Worm (Caenorhabditis elegans) whole organism, L3 larva: Measurements from ENCODE around the gene Y97E10AR.6.

Source experiments
- R02D3.7 ChIP-seq: fragments of 150-350 bp; optimal IDR thresholded peaks from 2 replicates; lab custom pipeline; 2014; ENCODE audit warnings: missing biosample characterization, missing genetic modification characterization
- ZK546.5 ChIP-seq: sonication (generic microtip); optimal IDR thresholded peaks from 2 replicates; lab custom pipeline; 2017; ENCODE audit warnings: missing biosample characterization, missing genetic modification characterization
- aly-2 ChIP-seq: fragments of 150-350 bp; optimal IDR thresholded peaks from 2 replicates; lab custom pipeline; 2014; ENCODE audit warnings: missing biosample characterization, missing genetic modification characterization
- ama-1 ChIP-seq: fragments of 150-350 bp; optimal IDR thresholded peaks from 2 replicates; lab custom pipeline; 2018
- ceh-16 ChIP-seq: sonication (generic microtip); optimal IDR thresholded peaks from 2 replicates; lab custom pipeline; 2017; ENCODE audit warnings: missing biosample characterization, missing genetic modification characterization
- ceh-28 ChIP-seq: fragments of 150-350 bp; optimal IDR thresholded peaks from 2 replicates; lab custom pipeline; 2014; ENCODE audit warnings: missing biosample characterization, missing genetic modification reagents, missing genetic modification characterization
- ceh-82 ChIP-seq: fragments of 150-350 bp; optimal IDR thresholded peaks from 2 replicates; lab custom pipeline; 2014; ENCODE audit warnings: missing biosample characterization, missing genetic modification characterization
- ceh-9 ChIP-seq: sonication (generic microtip); optimal IDR thresholded peaks from 2 replicates; lab custom pipeline; 2018; ENCODE audit warnings: missing biosample characterization, missing genetic modification characterization
- daf-12 ChIP-seq: fragments of 150-350 bp; optimal IDR thresholded peaks from 2 replicates; lab custom pipeline; 2014; ENCODE audit warnings: missing biosample characterization, missing genetic modification reagents, missing genetic modification characterization
- egl-27 ChIP-seq: sonication (generic microtip); optimal IDR thresholded peaks from 4 replicates; lab custom pipeline; 2017; ENCODE audit warnings: missing biosample characterization, missing genetic modification reagents, missing genetic modification characterization
- egl-5 ChIP-seq: fragments of 150-350 bp; optimal IDR thresholded peaks from 2 replicates; lab custom pipeline; 2017; ENCODE audit warnings: missing biosample characterization, missing genetic modification reagents, missing genetic modification characterization, inconsistent platforms
- elt-1 ChIP-seq: fragments of 150-350 bp; optimal IDR thresholded peaks from 2 replicates; lab custom pipeline; 2014; ENCODE audit warnings: missing biosample characterization, missing genetic modification characterization
- elt-2 ChIP-seq: sonication (generic microtip); optimal IDR thresholded peaks from 2 replicates; lab custom pipeline; 2016; ENCODE audit warnings: missing genetic modification reagents, mild to moderate bottlenecking, missing genetic modification characterization, missing compliant biosample characterization
- elt-3 ChIP-seq, 3 experiments: fragments of 150-350 bp in 1 of 3; sonication (generic microtip) in 2 of 3; optimal IDR thresholded peaks; 2 replicates in 2 of 3; 4 replicates in 1 of 3; lab custom pipeline; 2014 to 2017; ENCODE audit warnings: missing biosample characterization in 3 of 3, missing genetic modification characterization in 3 of 3
- eor-1 ChIP-seq, 2 experiments: fragments of 150-350 bp; optimal IDR thresholded peaks; 2 replicates each; lab custom pipeline; 2014 to 2018; ENCODE audit warnings: missing biosample characterization in 2 of 2, missing genetic modification characterization in 2 of 2
- fkh-10 ChIP-seq: sonication (generic microtip); optimal IDR thresholded peaks from 2 replicates; lab custom pipeline; 2017; ENCODE audit warnings: missing biosample characterization, missing genetic modification reagents, missing genetic modification characterization
- fos-1 ChIP-seq: fragments of 150-350 bp; optimal IDR thresholded peaks from 2 replicates; lab custom pipeline; 2014; ENCODE audit warnings: missing biosample characterization, missing genetic modification characterization
- hmg-11 ChIP-seq: sonication (generic microtip); optimal IDR thresholded peaks from 2 replicates; lab custom pipeline; 2016; ENCODE audit warnings: missing genetic modification characterization, missing compliant biosample characterization
- jun-1 ChIP-seq: fragments of 150-350 bp; optimal IDR thresholded peaks from 2 replicates; lab custom pipeline; 2014; ENCODE audit warnings: missing biosample characterization, missing genetic modification reagents, missing genetic modification characterization
- lin-15B ChIP-seq: fragments of 150-350 bp; optimal IDR thresholded peaks from 2 replicates; lab custom pipeline; 2014; ENCODE audit warnings: missing biosample characterization, missing genetic modification characterization
- lsy-12 ChIP-seq: sonication (generic microtip); optimal IDR thresholded peaks from 2 replicates; lab custom pipeline; 2016; ENCODE audit warnings: mild to moderate bottlenecking, missing genetic modification characterization, missing compliant biosample characterization
- mdl-1 ChIP-seq: fragments of 150-350 bp; optimal IDR thresholded peaks from 2 replicates; lab custom pipeline; 2014; ENCODE audit warnings: missing biosample characterization, missing genetic modification characterization
- mml-1 ChIP-seq: fragments of 150-350 bp; sonication (generic microtip); optimal IDR thresholded peaks from 3 replicates; lab custom pipeline; 2014; ENCODE audit warnings: missing biosample characterization, missing genetic modification characterization
- nfya-1 ChIP-seq: sonication (generic microtip); optimal IDR thresholded peaks from 2 replicates; lab custom pipeline; 2017; ENCODE audit warnings: missing genetic modification characterization, mild to moderate bottlenecking, missing compliant biosample characterization, antibody characterized with exemption, moderate library complexity; ENCODE audit not compliant: insufficient read depth
- nhr-11 ChIP-seq: fragments of 150-350 bp; optimal IDR thresholded peaks from 2 replicates; lab custom pipeline; 2014; ENCODE audit warnings: missing biosample characterization, missing genetic modification characterization
- nhr-12 ChIP-seq: fragments of 150-350 bp; optimal IDR thresholded peaks from 2 replicates; lab custom pipeline; 2014; ENCODE audit warnings: missing biosample characterization, missing genetic modification characterization
- nhr-23 ChIP-seq: fragments of 150-350 bp; optimal IDR thresholded peaks from 2 replicates; lab custom pipeline; 2014; ENCODE audit warnings: missing biosample characterization, missing genetic modification reagents, missing genetic modification characterization
- nhr-237 ChIP-seq: fragments of 150-350 bp; optimal IDR thresholded peaks from 2 replicates; lab custom pipeline; 2014; ENCODE audit warnings: missing biosample characterization, missing genetic modification characterization
- nhr-28 ChIP-seq: fragments of 150-350 bp; optimal IDR thresholded peaks from 2 replicates; lab custom pipeline; 2014; ENCODE audit warnings: missing biosample characterization, missing genetic modification characterization
- nhr-43 ChIP-seq: sonication (generic microtip); optimal IDR thresholded peaks from 2 replicates; lab custom pipeline; 2016; ENCODE audit warnings: mild to moderate bottlenecking, missing genetic modification characterization, missing compliant biosample characterization; ENCODE audit not compliant: poor library complexity, severe bottlenecking
- nhr-67 ChIP-seq: fragments of 150-350 bp; optimal IDR thresholded peaks from 2 replicates; lab custom pipeline; 2014; ENCODE audit warnings: missing biosample characterization, missing genetic modification characterization
- nhr-76 ChIP-seq: fragments of 150-350 bp; sonication (generic microtip); optimal IDR thresholded peaks from 5 replicates; lab custom pipeline; 2014; ENCODE audit warnings: missing biosample characterization, missing genetic modification characterization
- nhr-77 ChIP-seq: fragments of 150-350 bp; optimal IDR thresholded peaks from 2 replicates; lab custom pipeline; 2014; ENCODE audit warnings: missing biosample characterization, missing genetic modification characterization
- pha-4 ChIP-seq: fragments of 150-350 bp; optimal IDR thresholded peaks from 2 replicates; lab custom pipeline; 2014; ENCODE audit warnings: missing biosample characterization, missing genetic modification reagents, missing genetic modification characterization
- pqm-1 ChIP-seq: fragments of 150-350 bp; optimal IDR thresholded peaks from 2 replicates; lab custom pipeline; 2017; ENCODE audit warnings: missing biosample characterization, missing genetic modification characterization, inconsistent platforms
- sea-2 ChIP-seq: fragments of 150-350 bp; sonication (generic microtip); optimal IDR thresholded peaks from 4 replicates; lab custom pipeline; 2014; ENCODE audit warnings: missing biosample characterization, missing genetic modification reagents, missing genetic modification characterization
- skn-1 ChIP-seq: fragments of 150-350 bp; optimal IDR thresholded peaks from 2 replicates; lab custom pipeline; 2014; ENCODE audit warnings: missing biosample characterization, missing genetic modification characterization
- snpc-4 ChIP-seq: fragments of 150-350 bp; optimal IDR thresholded peaks from 2 replicates; lab custom pipeline; 2014; ENCODE audit warnings: missing biosample characterization, missing genetic modification characterization
- tbx-2 ChIP-seq: sonication (generic microtip); optimal IDR thresholded peaks from 2 replicates; lab custom pipeline; 2016; ENCODE audit warnings: mild to moderate bottlenecking, missing genetic modification characterization, missing compliant biosample characterization
- unc-39 ChIP-seq: sonication (generic microtip); optimal IDR thresholded peaks from 4 replicates; lab custom pipeline; 2017; ENCODE audit warnings: missing biosample characterization, missing genetic modification characterization
- unc-62 ChIP-seq: fragments of 150-350 bp; sonication (generic microtip); optimal IDR thresholded peaks from 4 replicates; lab custom pipeline; 2014; ENCODE audit warnings: missing biosample characterization, missing genetic modification reagents, missing genetic modification characterization
- ztf-11 ChIP-seq: fragments of 150-350 bp; optimal IDR thresholded peaks from 2 replicates; lab custom pipeline; 2014; ENCODE audit warnings: missing biosample characterization, missing genetic modification characterization
- ztf-4 ChIP-seq: fragments of 150-350 bp; optimal IDR thresholded peaks from 2 replicates; lab custom pipeline; 2014; ENCODE audit warnings: missing biosample characterization, missing genetic modification characterization

Y97E10AR.6 gene

DNA sequence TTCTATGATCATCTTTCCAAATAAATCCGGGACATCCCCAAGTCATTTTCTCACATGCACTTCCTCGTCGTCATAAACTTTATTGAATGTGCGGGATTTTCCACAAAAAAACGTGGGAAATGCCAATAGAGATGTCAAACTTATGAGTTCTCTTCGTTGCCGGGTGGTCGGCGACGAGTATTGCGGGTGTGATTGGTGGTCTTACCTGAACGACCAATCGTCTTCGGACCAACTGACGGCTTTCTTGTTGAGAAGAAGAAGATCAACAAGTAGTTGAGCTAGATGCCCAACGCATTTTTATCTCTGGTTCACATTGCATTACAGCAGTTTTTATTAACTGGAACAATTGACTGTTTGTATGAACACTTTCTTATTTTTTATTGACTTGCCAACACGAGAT, 18.6 kb downstream of the Y97E10AR.6 start:
- no peak for TF ChIP-seq elt-1 (tag; lab: Kevin White, UChicago)
- TF ChIP-seq nfya-1 (tag; lab: Kevin White, UChicago) = peak; percentile 62
- TF ChIP-seq tbx-2 (tag; lab: Kevin White, UChicago) = no peak

DNA sequence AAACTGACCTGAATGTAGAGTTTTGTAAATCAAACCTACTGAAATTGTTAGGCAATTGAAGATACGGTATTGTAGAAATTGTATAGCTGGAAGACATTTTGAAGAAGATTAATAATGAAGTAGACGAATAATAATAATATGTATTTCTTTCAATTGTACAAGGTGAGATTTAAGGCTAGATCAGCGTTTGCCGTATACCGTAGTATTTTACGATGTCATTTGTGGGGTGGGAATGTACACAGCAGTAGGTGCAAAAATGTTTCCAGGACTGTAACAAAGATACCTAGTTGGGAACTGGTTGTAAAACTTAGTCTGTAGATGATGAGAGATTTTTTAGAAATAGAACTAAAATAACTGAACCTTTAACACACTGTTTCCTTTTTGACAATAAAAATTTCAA, 19.2 kb downstream of the Y97E10AR.6 start, which contains the start of gene ceh-76:
Gene ceh-76, minus strand, starts transcription at position 101 of the 400 bp plus-strand sequence.
- TF ChIP-seq jun-1 (tag; lab: Kevin White, UChicago) (no peak), ceh-16 (tag; lab: Kevin White, UChicago) (no peak), ztf-4 (tag; lab: Kevin White, UChicago) (no peak), ceh-28 (no peak), fkh-10 (GFP tag; lab: Kevin White, UChicago) (no peak), pha-4 (tag; lab: Kevin White, UChicago) (no peak), ceh-9 (no peak), mml-1 (no peak), hmg-11 (tag; lab: Kevin White, UChicago) (no peak), elt-1 (tag; lab: Kevin White, UChicago) (no peak), nfya-1 (tag; lab: Kevin White, UChicago) (no peak), unc-39 (tag; lab: Kevin White, UChicago) (no peak), elt-2 (tag; lab: Kevin White, UChicago) (no peak), nhr-28 (tag; lab: Kevin White, UChicago) (no peak)

DNA sequence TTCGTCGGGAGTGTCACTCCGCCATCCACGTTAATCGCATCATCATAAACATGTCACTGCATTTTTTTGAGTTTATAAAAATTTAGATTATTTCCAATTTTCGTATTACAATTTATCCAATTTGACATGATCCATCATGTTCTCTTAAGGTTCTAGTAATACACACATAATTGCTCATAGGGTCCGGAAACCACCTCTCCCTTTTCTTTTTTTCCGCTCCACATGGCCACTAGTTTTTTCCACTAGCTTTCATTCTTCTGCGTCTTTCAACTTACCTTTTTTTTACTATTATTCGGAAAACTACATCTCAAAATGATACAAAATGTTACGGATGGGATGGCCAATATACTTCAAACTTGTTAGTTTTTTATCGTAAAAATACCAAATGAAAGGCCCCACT, 27.9 kb downstream of the Y97E10AR.6 start, which contains the start of gene Y97E10AL.1:
Gene Y97E10AL.1, plus strand, starts transcription at position 301 of the 400 bp plus-strand sequence.
- no peak for TF ChIP-seq nhr-28 (tag; lab: Kevin White, UChicago)
- no peak for TF ChIP-seq mdl-1 (tag; lab: Kevin White, UChicago)
- no peak for TF ChIP-seq pha-4 (tag; lab: Kevin White, UChicago)
- no peak for TF ChIP-seq egl-5 (tag; lab: Kevin White, UChicago)
- no peak for TF ChIP-seq nhr-76 (tag; lab: Kevin White, UChicago)
- no peak for TF ChIP-seq unc-62
- no peak for TF ChIP-seq fkh-10 (GFP tag; lab: Kevin White, UChicago)
- TF ChIP-seq ZK546.5 (tag; lab: Kevin White, UChicago) = no peak
- TF ChIP-seq eor-1 (tag; optimal IDR thresholded peaks at IDR 0.05; lab: Kevin White, UChicago) = no peak

DNA sequence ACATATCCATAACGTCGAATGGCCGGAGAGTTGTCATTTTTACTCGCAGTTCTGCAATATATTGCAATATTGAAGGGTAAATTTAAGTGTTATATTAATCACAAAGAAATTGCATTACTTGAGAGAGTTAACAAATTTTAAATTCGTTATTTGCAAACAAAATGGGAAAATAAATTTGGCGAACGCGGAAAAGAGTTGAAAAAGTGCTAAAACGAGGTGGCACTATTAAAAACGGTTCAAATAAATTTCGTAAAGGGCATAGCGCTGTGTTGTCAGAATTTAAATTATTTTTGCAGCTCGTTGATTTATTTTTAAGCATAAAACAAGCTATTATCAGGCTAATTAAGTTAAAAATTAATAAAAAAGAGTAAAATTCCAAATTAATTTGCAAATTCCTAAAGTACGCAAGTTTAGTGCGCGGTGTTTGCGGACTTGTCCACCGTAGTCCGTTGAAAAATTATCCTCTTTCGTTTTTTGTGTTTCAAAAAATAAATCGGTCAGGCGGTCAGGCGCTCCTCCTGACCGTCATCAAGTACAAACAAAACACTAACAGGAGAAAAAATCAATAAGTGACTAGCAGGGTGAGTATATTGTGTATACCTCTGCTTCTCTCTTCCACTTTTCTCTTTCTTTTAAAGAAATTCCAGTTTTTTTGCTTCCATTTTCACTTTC, 30.2 kb downstream of the Y97E10AR.6 start, which contains the start of the genes natb-1 and abhd-12:
Gene natb-1, minus strand, starts transcription at position 51 of the 672 bp plus-strand sequence.
Gene abhd-12, plus strand, starts transcription at position 499 of the 672 bp plus-strand sequence.
- peak; percentile 20 for TF ChIP-seq elt-2 (tag; lab: Kevin White, UChicago)
- peak; percentile 66 for TF ChIP-seq snpc-4 (tag; lab: Kevin White, UChicago)
- peak; percentile 56 for TF ChIP-seq hmg-11 (tag; lab: Kevin White, UChicago)
- no peak for TF ChIP-seq fos-1
- TF ChIP-seq lsy-12 (tag; lab: Kevin White, UChicago) = no peak
- TF ChIP-seq pqm-1 (tag; lab: Kevin White, UChicago) = peak; percentile 21
- TF ChIP-seq ama-1 = no peak
- no peak for TF ChIP-seq daf-12 (tag; lab: Kevin White, UChicago)
- TF ChIP-seq lin-15B (tag; lab: Kevin White, UChicago) = no peak
- no peak for TF ChIP-seq ztf-11
- no peak for TF ChIP-seq mml-1
- no peak for TF ChIP-seq eor-1 (tag; optimal IDR thresholded peaks at IDR 0.05; lab: Kevin White, UChicago)
- TF ChIP-seq nhr-23 = peak; percentile 41
- no peak for TF ChIP-seq elt-3 (tag; optimal IDR thresholded peaks at IDR 0.05; lab: Kevin White, UChicago)
- TF ChIP-seq nhr-77 = no peak
- peak; percentile 58 for TF ChIP-seq ceh-28
- TF ChIP-seq nhr-67 (tag; lab: Kevin White, UChicago) = no peak
- TF ChIP-seq nhr-237 (tag; lab: Kevin White, UChicago) = no peak
- TF ChIP-seq nhr-12 (tag; lab: Kevin White, UChicago) = no peak
- no peak for TF ChIP-seq fkh-10 (GFP tag; lab: Kevin White, UChicago)
- no peak for TF ChIP-seq ceh-82 (tag; lab: Kevin White, UChicago)
- no peak for TF ChIP-seq sea-2 (GFP tag; lab: Kevin White, UChicago)
- no peak for TF ChIP-seq nhr-28 (tag; lab: Kevin White, UChicago)
- TF ChIP-seq elt-1 (tag; lab: Kevin White, UChicago) = no peak
- no peak for TF ChIP-seq R02D3.7 (tag; lab: Kevin White, UChicago)
- TF ChIP-seq mdl-1 (tag; lab: Kevin White, UChicago) = no peak
- TF ChIP-seq nhr-11 (tag; lab: Kevin White, UChicago) = no peak
- TF ChIP-seq skn-1 (tag; lab: Kevin White, UChicago) = no peak
- no peak for TF ChIP-seq ceh-16 (tag; lab: Kevin White, UChicago)
- TF ChIP-seq nhr-76 (tag; lab: Kevin White, UChicago) = no peak
- peak; percentile 87 for TF ChIP-seq pha-4 (tag; lab: Kevin White, UChicago)
- no peak for TF ChIP-seq aly-2 (tag; lab: Kevin White, UChicago)
- no peak for TF ChIP-seq egl-27 (tag; lab: Kevin White, UChicago)
- peak; percentile 42 for TF ChIP-seq egl-5 (tag; lab: Kevin White, UChicago)
- no peak for TF ChIP-seq nhr-43 (tag; lab: Kevin White, UChicago)
- TF ChIP-seq tbx-2 (tag; lab: Kevin White, UChicago) = no peak
- no peak for TF ChIP-seq unc-39 (tag; lab: Kevin White, UChicago)
- TF ChIP-seq nfya-1 (tag; lab: Kevin White, UChicago) = peak; percentile 67
- TF ChIP-seq unc-62 = no peak
